Worm (Caenorhabditis elegans): ENCODE results near the gene ssup-72.

The ssup-72 gene

ce11 chrII:6822347-6822746, 45.9 kb downstream of the ssup-72 start (continued):
- no peak for TF ChIP-seq aha-1 (tag; optimal IDR thresholded peaks at IDR 0.05)
- TF ChIP-seq unc-86 (tag; optimal IDR thresholded peaks at IDR 0.05), result no peak
- TF ChIP-seq fkh-10 (GFP tag; optimal IDR thresholded peaks at IDR 0.05), result no peak
- TF ChIP-seq elt-2 (tag; optimal IDR thresholded peaks at IDR 0.05), result peak; percentile 72
- peak; percentile 94 for TF ChIP-seq lin-14 (GFP tag; optimal IDR thresholded peaks at IDR 0.05)
- TF ChIP-seq pag-3 (tag; optimal IDR thresholded peaks at IDR 0.05; ENCODE audit: borderline replicate concordance, insufficient read depth), result peak; percentile 80
- no peak for TF ChIP-seq mef-2 (tag; optimal IDR thresholded peaks at IDR 0.05)
- TF ChIP-seq nhr-76 (tag; optimal IDR thresholded peaks at IDR 0.05), result no peak
- TF ChIP-seq sup-37 (GFP tag; optimal IDR thresholded peaks at IDR 0.05), result peak; percentile 20
- TF ChIP-seq hlh-17 (GFP tag; optimal IDR thresholded peaks at IDR 0.05; ENCODE audit: borderline replicate concordance), result no peak
- TF ChIP-seq lir-3 (tag; optimal IDR thresholded peaks at IDR 0.05; ENCODE audit: poor library complexity), result no peak
- no peak for TF ChIP-seq xbp-1 (tag; optimal IDR thresholded peaks at IDR 0.05)
- peak; percentile 36 for TF ChIP-seq tbx-2 (tag; optimal IDR thresholded peaks at IDR 0.05)
- TF ChIP-seq isw-1 (GFP tag; IDR thresholded peaks at IDR 0.05), result no peak
- peak; percentile 3 for TF ChIP-seq dsc-1 (tag; optimal IDR thresholded peaks at IDR 0.05)
- no peak for TF ChIP-seq aly-2 (tag; optimal IDR thresholded peaks at IDR 0.05)
- TF ChIP-seq nhr-19 (GFP tag; conservative IDR thresholded peaks at IDR 0.05), result peak; percentile 42
- TF ChIP-seq ceh-8 (GFP tag; optimal IDR thresholded peaks at IDR 0.05), result no peak
- no peak for TF ChIP-seq nhr-77 (tag; optimal IDR thresholded peaks at IDR 0.05)
- no peak for TF ChIP-seq C04F5.9 (tag; optimal IDR thresholded peaks at IDR 0.05)
- peak; percentile 15 to 23 for TF ChIP-seq efl-1 (optimal IDR thresholded peaks at IDR 0.05)
- no peak for TF ChIP-seq efl-1 (GFP tag; optimal IDR thresholded peaks at IDR 0.05 in 1 of 2)
- TF ChIP-seq lin-13 (GFP tag; optimal IDR thresholded peaks at IDR 0.05), result no peak
- TF ChIP-seq egl-13 (tag; optimal IDR thresholded peaks at IDR 0.05), result no peak
- TF ChIP-seq fos-1 (tag; optimal IDR thresholded peaks at IDR 0.05), result peak; percentile 31
- TF ChIP-seq unc-30 (tag; optimal IDR thresholded peaks at IDR 0.05), result no peak
- TF ChIP-seq mdl-1 (tag; optimal IDR thresholded peaks at IDR 0.05), result peak in 1 of 2 experiments; percentile 44
- TF ChIP-seq efl-3 (GFP tag; optimal IDR thresholded peaks at IDR 0.05), result peak; percentile 30
- TF ChIP-seq nhr-12 (tag; optimal IDR thresholded peaks at IDR 0.05), result no peak
- TF ChIP-seq ceh-63 (GFP tag; optimal IDR thresholded peaks at IDR 0.05), result no peak
- TF ChIP-seq nhr-28 (tag; optimal IDR thresholded peaks at IDR 0.05), result no peak
- peak; percentile 96 for TF ChIP-seq nhr-85 (tag)
- TF ChIP-seq ztf-11 (tag; optimal IDR thresholded peaks at IDR 0.05), result no peak
- TF ChIP-seq hlh-4 (tag; optimal IDR thresholded peaks at IDR 0.05), result no peak
- TF ChIP-seq fkh-4 (tag; optimal IDR thresholded peaks at IDR 0.05; ENCODE audit: borderline replicate concordance), result no peak
- no peak for TF ChIP-seq vab-15 (tag; optimal IDR thresholded peaks at IDR 0.05)
- TF ChIP-seq nhr-11 (tag; optimal IDR thresholded peaks at IDR 0.05), result peak; percentile 14
- TF ChIP-seq ztf-4 (tag; optimal IDR thresholded peaks at IDR 0.05), result peak; percentile 52
- TF ChIP-seq nhr-47 (tag; optimal IDR thresholded peaks at IDR 0.05), result no peak
- TF ChIP-seq lsy-2 (tag; optimal IDR thresholded peaks at IDR 0.05), result peak; percentile 41 to 70
- no peak for TF ChIP-seq grh-1 (GFP tag; IDR thresholded peaks at IDR 0.05)
- no peak for TF ChIP-seq skn-1 (tag; optimal IDR thresholded peaks at IDR 0.05)
- TF ChIP-seq ceh-88 (GFP tag; IDR thresholded peaks at IDR 0.05), result no peak
- TF ChIP-seq snpc-4 (tag; optimal IDR thresholded peaks at IDR 0.05), result peak; percentile 24
- peak; percentile 4 for TF ChIP-seq nhr-237 (tag; optimal IDR thresholded peaks at IDR 0.05)
- peak; percentile 78 for TF ChIP-seq nhr-71 (tag; optimal IDR thresholded peaks at IDR 0.05)
- TF ChIP-seq snu-23 (GFP tag; optimal IDR thresholded peaks at IDR 0.05), result peak; percentile 69
- TF ChIP-seq tlp-1 (tag; optimal IDR thresholded peaks at IDR 0.05), result no peak
- TF ChIP-seq ama-1 (optimal IDR thresholded peaks at IDR 0.05), result no peak
- TF ChIP-seq jun-1 (tag; optimal IDR thresholded peaks at IDR 0.05), result peak; percentile 0
- TF ChIP-seq sox-4 (tag; optimal IDR thresholded peaks at IDR 0.05), result no peak
- peak in 1 of 2 experiments; percentile 40 for TF ChIP-seq lin-35 (GFP tag; optimal IDR thresholded peaks at IDR 0.05)
- TF ChIP-seq C16A3.4 (tag; optimal IDR thresholded peaks at IDR 0.05), result peak; percentile 41
- no peak for TF ChIP-seq zag-1 (tag; optimal IDR thresholded peaks at IDR 0.05)
- peak; percentile 28 for TF ChIP-seq unc-130 (tag; optimal IDR thresholded peaks at IDR 0.05)
